Worm (Caenorhabditis elegans): Measurements from ENCODE around the gene F44E2.9.

Gene F44E2.9

DNA sequence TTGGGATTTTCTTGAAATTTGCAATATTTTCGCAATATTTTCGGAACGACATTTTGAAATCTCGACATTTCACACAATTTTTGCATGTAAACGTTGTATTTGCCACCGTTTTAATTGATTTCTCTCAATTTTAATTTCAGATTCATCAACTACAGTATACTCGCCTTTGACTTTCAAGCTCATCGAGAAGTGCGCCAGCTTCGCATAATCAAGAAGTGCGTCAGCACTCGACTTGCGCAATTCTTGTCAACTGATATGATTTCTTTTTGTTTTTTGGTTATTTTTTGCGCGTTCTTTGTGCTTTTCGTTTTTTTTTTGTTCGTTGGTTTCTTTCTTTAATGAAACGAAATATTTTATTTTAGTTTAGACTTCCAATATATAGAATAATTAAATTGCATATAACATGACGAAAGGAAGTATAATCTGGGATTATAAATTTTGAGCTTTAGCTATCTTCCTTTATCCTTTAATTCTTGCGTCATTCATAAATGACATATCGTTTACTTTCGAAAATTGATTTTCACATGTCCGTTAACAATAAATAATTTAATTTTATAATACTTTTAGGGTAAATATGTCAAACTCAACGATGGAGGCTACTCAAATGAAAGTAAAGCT, 37.0 kb upstream of the F44E2.9 start, which contains the start of gene famh-136 (continued):
- TF ChIP-seq nhr-76 (tag; optimal IDR thresholded peaks at IDR 0.05): no peak
- no peak for TF ChIP-seq nhr-25 (tag; optimal IDR thresholded peaks at IDR 0.05; ENCODE audit: borderline replicate concordance, insufficient read depth)
- TF ChIP-seq skn-1 (tag; optimal IDR thresholded peaks at IDR 0.05): no peak
- TF ChIP-seq nhr-41 (GFP tag; IDR thresholded peaks at IDR 0.05): no peak
- TF ChIP-seq mdl-1 (tag; optimal IDR thresholded peaks at IDR 0.05): peak in 1 of 2 experiments; percentile 56
- peak; percentile 91 for TF ChIP-seq hlh-11 (tag; optimal IDR thresholded peaks at IDR 0.05)
- peak; percentile 80 for TF ChIP-seq ctbp-1 (GFP tag; IDR thresholded peaks at IDR 0.05)

DNA sequence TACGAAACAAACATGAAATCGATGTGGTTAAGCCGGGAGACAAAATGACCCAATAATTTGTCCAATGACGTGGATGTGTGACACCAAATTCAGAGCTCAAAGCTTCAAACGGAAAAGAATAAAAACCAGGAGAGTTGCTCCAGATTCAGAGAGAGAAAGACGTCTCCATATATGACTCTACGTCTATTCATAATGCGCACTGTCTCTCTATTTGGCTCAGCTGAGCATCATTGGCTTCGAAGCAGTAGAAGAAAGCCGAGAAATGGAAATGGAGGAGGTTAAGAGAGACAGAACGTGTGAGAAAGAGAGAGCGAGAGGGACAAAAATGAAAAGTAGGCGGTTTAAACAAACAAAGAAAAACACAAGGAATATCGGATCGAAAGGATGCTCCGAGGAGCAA, 36.0 kb upstream of the F44E2.9 start:
- TF ChIP-seq dve-1 (tag; optimal IDR thresholded peaks at IDR 0.05; ENCODE audit: insufficient read depth) (peak; percentile 16), mep-1 (tag; optimal IDR thresholded peaks at IDR 0.05) (peak; percentile 20), fos-1 (tag; optimal IDR thresholded peaks at IDR 0.05) (no peak), hlh-30 (tag; optimal IDR thresholded peaks at IDR 0.05; ENCODE audit: insufficient read depth) (peak; percentile 40), rbr-2 (tag; optimal IDR thresholded peaks at IDR 0.05) (peak; percentile 33), pha-4 (GFP tag; IDR thresholded peaks at IDR 0.05) (no peak), pha-4 (tag; optimal IDR thresholded peaks at IDR 0.05) (no peak), lsy-2 (tag; optimal IDR thresholded peaks at IDR 0.05) (peak in 1 of 2 experiments; percentile 32), gei-8 (GFP tag; optimal IDR thresholded peaks at IDR 0.05) (no peak), unc-62 (GFP tag; optimal IDR thresholded peaks at IDR 0.05 in 1 of 2) (peak in 1 of 2 experiments; percentile 55), unc-62 (tag; optimal IDR thresholded peaks at IDR 0.05) (no peak), hmg-1.1 (GFP tag; IDR thresholded peaks at IDR 0.05) (peak; percentile 24; the same call in 1 of the 2 replicates)

DNA sequence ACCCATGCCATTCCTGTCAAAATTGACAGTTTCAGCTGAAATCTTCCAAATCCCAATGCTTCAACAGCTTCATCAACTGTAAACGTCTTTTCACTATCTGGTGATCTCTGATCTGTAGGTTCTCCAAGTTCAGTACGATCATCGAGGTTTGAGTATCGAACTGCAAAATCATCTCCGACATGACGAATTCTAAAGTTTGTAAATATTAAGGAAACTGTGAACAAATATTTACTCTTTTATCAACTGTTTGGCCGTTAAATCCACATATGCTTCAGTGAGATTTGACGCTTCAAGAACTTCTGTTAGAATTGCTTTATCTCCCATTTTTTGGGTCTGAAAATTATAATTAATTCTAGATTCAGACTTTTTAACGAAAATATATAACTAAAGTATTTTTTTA, 34.8 kb upstream of the F44E2.9 start, which contains the start of gene svop-1:
TSS of gene svop-1 (minus strand) at position 339 of the 400 bp plus-strand sequence.
- TF ChIP-seq unc-62 (GFP tag; optimal IDR thresholded peaks at IDR 0.05 in 1 of 2): peak in 1 of 2 experiments; percentile 7
- TF ChIP-seq unc-62 (tag; optimal IDR thresholded peaks at IDR 0.05): no peak
- TF ChIP-seq nhr-48 (tag; optimal IDR thresholded peaks at IDR 0.05): no peak

DNA sequence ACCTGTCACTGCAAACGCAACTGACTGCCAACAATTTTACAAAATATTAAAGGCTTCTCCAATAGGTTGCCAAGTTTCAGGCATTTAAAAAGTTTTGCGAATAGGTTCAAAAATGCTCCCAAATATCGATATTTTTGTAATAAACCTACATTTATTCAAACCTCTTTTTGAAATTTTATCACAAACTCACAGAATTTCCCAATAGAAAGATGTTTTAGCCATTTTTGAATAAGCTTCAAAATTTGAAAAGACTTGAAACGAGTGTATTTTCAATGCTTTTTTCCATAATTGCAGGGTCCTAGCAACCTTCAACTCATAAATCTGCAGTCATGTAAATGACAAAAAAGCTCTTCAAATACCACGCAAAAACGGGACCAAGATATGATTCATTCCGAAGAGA, 32.0 kb upstream of the F44E2.9 start:
- peak in 1 of 2 experiments; percentile 74 for TF ChIP-seq unc-62 (GFP tag; optimal IDR thresholded peaks at IDR 0.05 in 1 of 2)
- no peak for TF ChIP-seq unc-62 (tag; optimal IDR thresholded peaks at IDR 0.05)
- no peak for TF ChIP-seq nhr-237 (tag; optimal IDR thresholded peaks at IDR 0.05)
- TF ChIP-seq set-16 (GFP tag; IDR thresholded peaks at IDR 0.05): no peak
- TF ChIP-seq rbr-2 (tag; optimal IDR thresholded peaks at IDR 0.05): no peak
- no peak for TF ChIP-seq dpl-1 (GFP tag; optimal IDR thresholded peaks at IDR 0.05)
- peak; percentile 55 for TF ChIP-seq aha-1 (tag)

DNA sequence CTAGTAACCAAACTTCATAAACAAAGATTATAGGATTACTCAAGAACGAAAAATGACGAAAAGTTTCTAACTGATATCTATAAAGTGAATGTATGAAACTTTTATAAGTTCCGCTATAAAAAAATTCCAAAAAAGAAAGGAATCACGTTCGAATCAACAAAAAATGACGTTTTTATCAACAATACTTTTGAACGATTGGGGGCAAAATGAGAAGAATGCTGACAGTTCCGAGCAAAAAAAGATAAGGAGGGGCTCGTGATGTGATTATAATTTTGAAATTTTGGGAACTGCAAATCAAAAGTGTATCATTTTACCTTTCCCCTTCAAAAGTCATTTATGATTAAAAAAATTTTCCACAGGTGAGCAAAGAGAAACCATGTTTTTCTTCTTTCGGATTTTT, 28.6 kb upstream of the F44E2.9 start:
- TF ChIP-seq Y105C5A.15 (GFP tag; IDR thresholded peaks at IDR 0.05): no peak
- peak; percentile 7 for TF ChIP-seq T20F7.1 (GFP tag; optimal IDR thresholded peaks at IDR 0.05)
- TF ChIP-seq unc-130 (GFP tag; optimal IDR thresholded peaks at IDR 0.05): no peak
- 0 out of 2 replicates have a peak, but pooled peaks have one; percentile 29 for TF ChIP-seq pha-4 (GFP tag; IDR thresholded peaks at IDR 0.05)
- no peak for TF ChIP-seq pha-4 (tag; optimal IDR thresholded peaks at IDR 0.05)
- TF ChIP-seq nhr-28 (tag; optimal IDR thresholded peaks at IDR 0.05): peak; percentile 57
- TF ChIP-seq set-16 (GFP tag; IDR thresholded peaks at IDR 0.05): no peak
- TF ChIP-seq mes-2 (tag; optimal IDR thresholded peaks at IDR 0.05; ENCODE audit: poor library complexity, severe bottlenecking): no peak
- TF ChIP-seq dmd-6 (GFP tag; IDR thresholded peaks at IDR 0.05): peak; percentile 87
- no peak for TF ChIP-seq zag-1 (tag; optimal IDR thresholded peaks at IDR 0.05)
- no peak for TF ChIP-seq unc-39 (tag; optimal IDR thresholded peaks at IDR 0.05)
- TF ChIP-seq zip-11 (GFP tag; IDR thresholded peaks at IDR 0.05): no peak
- TF ChIP-seq nhr-77 (tag; optimal IDR thresholded peaks at IDR 0.05): peak; percentile 83
- TF ChIP-seq hmg-1.1 (GFP tag; IDR thresholded peaks at IDR 0.05): no peak
- no peak for TF ChIP-seq ces-1 (GFP tag; optimal IDR thresholded peaks at IDR 0.05)
- no peak for TF ChIP-seq nhr-10 (tag; optimal IDR thresholded peaks at IDR 0.05)
- no peak for TF ChIP-seq dmd-8 (GFP tag; IDR thresholded peaks at IDR 0.05)
- no peak for TF ChIP-seq lin-1 (GFP tag; IDR thresholded peaks at IDR 0.05)
- TF ChIP-seq Y48G9A.11 (GFP tag; IDR thresholded peaks at IDR 0.05): no peak
- peak; percentile 39 for TF ChIP-seq nhr-48 (tag; optimal IDR thresholded peaks at IDR 0.05)
- TF ChIP-seq php-3 (GFP tag; IDR thresholded peaks at IDR 0.05): peak; percentile 35; the same call in 1 of the 2 replicates
- TF ChIP-seq nhr-6 (tag; optimal IDR thresholded peaks at IDR 0.05): no peak
- peak; percentile 43 for TF ChIP-seq mep-1 (tag; optimal IDR thresholded peaks at IDR 0.05)
- no peak for TF ChIP-seq ZK337.2 (GFP tag; IDR thresholded peaks at IDR 0.05)
- TF ChIP-seq F49E8.2 (tag; optimal IDR thresholded peaks at IDR 0.05; ENCODE audit: borderline replicate concordance): no peak
